Fruit fly (Drosophila melanogaster): ENCODE data around the gene Pmi.

The Pmi gene

DNA sequence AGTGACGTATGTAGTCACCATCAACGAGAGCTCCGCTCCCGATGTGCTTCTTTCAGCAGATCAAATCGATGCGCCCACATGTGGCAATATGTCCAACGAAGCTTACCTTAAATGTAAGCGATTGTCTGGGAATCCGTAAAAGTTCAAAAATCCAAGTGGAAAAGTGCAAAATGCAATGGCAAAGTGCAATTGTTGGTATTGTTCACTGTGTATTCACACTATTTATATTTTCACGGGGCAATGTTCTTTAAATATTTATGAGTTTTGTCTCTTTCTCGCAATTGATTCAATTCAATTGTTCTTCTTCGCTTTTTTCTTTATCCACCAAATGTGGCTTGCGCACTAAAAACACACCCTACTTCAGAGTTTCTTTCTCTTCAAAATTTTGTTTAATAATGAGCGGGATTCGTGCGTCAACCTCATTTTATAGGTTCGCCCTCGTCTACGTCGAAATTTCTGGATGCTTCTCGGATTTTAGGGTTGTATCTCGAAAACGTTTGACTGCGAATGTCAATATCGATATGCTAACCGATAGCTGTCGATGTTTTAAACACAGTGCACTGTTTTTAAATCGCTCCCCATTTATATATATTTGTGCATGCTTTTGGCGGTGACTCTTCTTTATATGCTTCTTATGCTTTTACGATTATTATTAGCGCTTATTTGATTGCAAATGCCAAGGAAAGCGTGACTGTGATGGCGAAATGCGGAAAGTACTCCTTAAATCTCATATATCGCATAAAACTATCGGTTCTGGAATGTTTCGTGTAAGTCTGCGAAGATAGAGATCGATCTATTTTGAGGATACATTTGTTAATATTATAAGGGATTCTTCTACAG lies 27.9 kb upstream of the Pmi start, which contains the start of gene DnaJ-1 (continued):
- TF ChIP-seq Atf-2 (GFP tag; optimal IDR thresholded peaks at IDR 0.05) (no peak), row (GFP tag; IDR thresholded peaks at IDR 0.05) (peak; percentile 78), BEAF-32 (GFP tag; optimal IDR thresholded peaks at IDR 0.05) (peak; percentile 98), CG1792 (GFP tag; optimal IDR thresholded peaks at IDR 0.05) (no peak), Trl (optimal IDR thresholded peaks at IDR 0.05) (peak in 1 of 2 experiments; percentile 17), Trl (GFP tag; optimal IDR thresholded peaks at IDR 0.05) (no peak), fd64A (GFP tag; optimal IDR thresholded peaks at IDR 0.05) (peak; percentile 23), gfzf (GFP tag; optimal IDR thresholded peaks at IDR 0.05) (peak; percentile 53), p53 (GFP tag; optimal IDR thresholded peaks at IDR 0.05) (no peak), Fer1 (GFP tag; optimal IDR thresholded peaks at IDR 0.05) (peak; percentile 72), ab (GFP tag; optimal IDR thresholded peaks at IDR 0.05) (no peak), CG14050 (GFP tag; IDR thresholded peaks at IDR 0.05) (no peak), NFAT (GFP tag; IDR thresholded peaks at IDR 0.05) (peak; percentile 29; the same call in 1 of the 2 replicates), her (GFP tag; optimal IDR thresholded peaks at IDR 0.05) (peak; percentile 20), CG2202 (tag; optimal IDR thresholded peaks at IDR 0.05) (no peak), so (GFP tag; IDR thresholded peaks at IDR 0.05) (peak; percentile 12; the same call in 1 of the 3 replicates), Oli (tag; optimal IDR thresholded peaks at IDR 0.05) (no peak), CG14860 (GFP tag; IDR thresholded peaks at IDR 0.05; ENCODE audit: partially characterized antibody) (peak; percentile 99), CG10979 (tag; optimal IDR thresholded peaks at IDR 0.05) (peak; percentile 27), zfh1 (GFP tag; IDR thresholded peaks at IDR 0.05) (peak; percentile 12; the same call in 1 of the 3 replicates), nmo (GFP tag; optimal IDR thresholded peaks at IDR 0.05) (peak; percentile 60), ac (GFP tag; optimal IDR thresholded peaks at IDR 0.05) (no peak), hkb (optimal IDR thresholded peaks at IDR 0.05) (no peak), hkb (GFP tag; IDR thresholded peaks at IDR 0.05) (no peak), CG2199 (GFP tag; IDR thresholded peaks at IDR 0.05) (no peak), Dek (tag; optimal IDR thresholded peaks at IDR 0.05) (peak; percentile 37), CG3726 (GFP tag; IDR thresholded peaks at IDR 0.05) (no peak), NC2β (GFP tag; optimal IDR thresholded peaks at IDR 0.05) (peak; percentile 68), CG16779 (GFP tag; IDR thresholded peaks at IDR 0.05) (no peak), Gsc (GFP tag; IDR thresholded peaks at IDR 0.05) (no peak), lbe (GFP tag; optimal IDR thresholded peaks at IDR 0.05) (peak; percentile 68), E2f1 (GFP tag; IDR thresholded peaks at IDR 0.05) (no peak), Sox100B (GFP tag; optimal IDR thresholded peaks at IDR 0.05) (no peak), CG11456 (GFP tag; IDR thresholded peaks at IDR 0.05) (no peak), CG4707 (GFP tag; optimal IDR thresholded peaks at IDR 0.05) (peak; percentile 57), CG7357 (GFP tag; IDR thresholded peaks at IDR 0.05) (peak; percentile 90), CG4282 (GFP tag; optimal IDR thresholded peaks at IDR 0.05) (no peak), CG6683 (GFP tag; optimal IDR thresholded peaks at IDR 0.05) (no peak), bcd (GFP tag; optimal IDR thresholded peaks at IDR 0.05) (no peak), ems (GFP tag; optimal IDR thresholded peaks at IDR 0.05) (peak; percentile 16), CG18619 (GFP tag; optimal IDR thresholded peaks at IDR 0.05) (peak; percentile 7), CG2712 (tag; optimal IDR thresholded peaks at IDR 0.05) (peak; percentile 22), CG12104 (GFP tag; optimal IDR thresholded peaks at IDR 0.05) (no peak), CoRest (tag; optimal IDR thresholded peaks at IDR 0.05) (peak; percentile 6), emc (GFP tag; optimal IDR thresholded peaks at IDR 0.05) (no peak), Ravus (GFP tag; IDR thresholded peaks at IDR 0.05) (no peak), Awh (GFP tag; IDR thresholded peaks at IDR 0.05) (no peak; the same call in 1 of the 2 replicates), CG9876 (GFP tag; optimal IDR thresholded peaks at IDR 0.05) (no peak), Sry-β (GFP tag; optimal IDR thresholded peaks at IDR 0.05) (peak; percentile 7), tx (GFP tag; optimal IDR thresholded peaks at IDR 0.05) (peak; percentile 3), Xrp1 (GFP tag; IDR thresholded peaks at IDR 0.05) (no peak)

All from whole organism, embryonic.